Worm (Caenorhabditis elegans): ENCODE results near the gene B0393.5.

- TF ChIP-seq klf-2 (GFP tag; conservative IDR thresholded peaks at IDR 0.05): no peak
- no peak for TF ChIP-seq ztf-29 (GFP tag; IDR thresholded peaks at IDR 0.05)
Measured at ce11 chrIII:4739975-4740374, 25.6 kb upstream of the B0393.5 start, which contains the start of gene ras-2.
